Fruit fly (Drosophila melanogaster) whole organism, embryonic: ENCODE data around the gene CG5516.

Experiments
- Aef1 ChIP-seq: fragments of 200-800 bp; sonication (Bioruptor generic); IDR thresholded peaks from 3 replicates; pipeline ENCODE4 v1.3.6; 2022; ENCODE audit warnings: missing biosample characterization, missing genetic modification characterization
- CG11696 ChIP-seq: fragments of 200-800 bp; sonication (Bioruptor generic); IDR thresholded peaks from 2 replicates; pipeline ENCODE4 v1.3.6; 2022; ENCODE audit warnings: missing biosample characterization, missing genetic modification characterization
- CG12155 ChIP-seq: fragments of 200-800 bp; sonication (Bioruptor generic); optimal IDR thresholded peaks from 3 replicates; lab custom pipeline; 2016; ENCODE audit warnings: missing biosample characterization, missing genetic modification characterization
- CG13123 ChIP-seq: fragments of 200-800 bp; sonication (Bioruptor generic); optimal IDR thresholded peaks from 2 replicates; lab custom pipeline; 2016; ENCODE audit warnings: missing biosample characterization, missing genetic modification characterization
- CG13624 ChIP-seq: fragments of 200-800 bp; sonication (Bioruptor generic); optimal IDR thresholded peaks from 2 replicates; lab custom pipeline; 2016; ENCODE audit warnings: missing biosample characterization, missing genetic modification characterization
- CG15514 ChIP-seq: fragments of 200-800 bp; sonication (Bioruptor generic); optimal IDR thresholded peaks from 3 replicates; lab custom pipeline; 2017; ENCODE audit warnings: missing biosample characterization, missing genetic modification characterization, mild to moderate bottlenecking, moderate library complexity, missing genetic modification reagents
- CG2120 ChIP-seq: fragments of 200-800 bp; sonication (Bioruptor generic); optimal IDR thresholded peaks from 3 replicates; lab custom pipeline; 2016; ENCODE audit warnings: missing biosample characterization, missing genetic modification characterization
- CG30431 ChIP-seq: fragments of 200-800 bp; sonication (Bioruptor generic); optimal IDR thresholded peaks from 2 replicates; lab custom pipeline; 2017; ENCODE audit warnings: missing biosample characterization, missing genetic modification characterization
- CG32767 ChIP-seq: fragments of 200-800 bp; sonication (Bioruptor generic); IDR thresholded peaks from 2 replicates; pipeline ENCODE4 v1.3.6; 2022; ENCODE audit warnings: missing biosample characterization, missing genetic modification characterization
- CG33557 ChIP-seq: fragments of 200-800 bp; sonication (Bioruptor generic); optimal IDR thresholded peaks from 2 replicates; lab custom pipeline; 2019; ENCODE audit warnings: missing biosample characterization, mild to moderate bottlenecking, missing genetic modification characterization, moderate library complexity
- CG34376 ChIP-seq: fragments of 200-800 bp; sonication (Bioruptor generic); optimal IDR thresholded peaks from 2 replicates; lab custom pipeline; 2018; ENCODE audit warnings: missing biosample characterization, mild to moderate bottlenecking, missing genetic modification characterization
- CG3847 ChIP-seq: fragments of 200-800 bp; sonication (Bioruptor generic); IDR thresholded peaks from 2 replicates; pipeline ENCODE4 v1.3.6; 2022; ENCODE audit warnings: missing biosample characterization, missing genetic modification characterization
- CG5180 ChIP-seq: fragments of 200-800 bp; sonication (Bioruptor generic); optimal IDR thresholded peaks from 3 replicates; lab custom pipeline; 2017; ENCODE audit warnings: missing biosample characterization, missing genetic modification characterization, mild to moderate bottlenecking, moderate library complexity, missing genetic modification reagents
- CG5245 ChIP-seq: fragments of 200-800 bp; sonication (Bioruptor generic); optimal IDR thresholded peaks from 3 replicates; lab custom pipeline; 2016; ENCODE audit warnings: missing biosample characterization, missing genetic modification characterization
- CG8089 ChIP-seq: fragments of 200-800 bp; sonication (Bioruptor generic); optimal IDR thresholded peaks from 3 replicates; lab custom pipeline; 2016; ENCODE audit warnings: missing biosample characterization, missing genetic modification characterization
- CG8944 ChIP-seq: fragments of 200-800 bp; sonication (Bioruptor generic); optimal IDR thresholded peaks from 3 replicates; lab custom pipeline; 2016; ENCODE audit warnings: missing biosample characterization, missing genetic modification characterization
- CG9437 ChIP-seq: fragments of 200-800 bp; sonication (Bioruptor generic); optimal IDR thresholded peaks from 2 replicates; lab custom pipeline; 2018; ENCODE audit warnings: missing biosample characterization, mild to moderate bottlenecking, missing genetic modification characterization
- CG9817 ChIP-seq: fragments of 200-800 bp; sonication (Bioruptor generic); optimal IDR thresholded peaks from 2 replicates; lab custom pipeline; 2018; ENCODE audit warnings: missing biosample characterization, mild to moderate bottlenecking, missing genetic modification characterization, moderate library complexity
- Dll ChIP-seq: fragments of 200-800 bp; sonication (Bioruptor generic); IDR thresholded peaks from 4 replicates; pipeline ENCODE4 v1.3.6; 2022; ENCODE audit warnings: missing biosample characterization, missing genetic modification characterization; ENCODE audit not compliant: partially characterized antibody
- Fer1 ChIP-seq: fragments of 200-800 bp; sonication (Bioruptor generic); optimal IDR thresholded peaks from 2 replicates; lab custom pipeline; 2017; ENCODE audit warnings: missing biosample characterization, mild to moderate bottlenecking, missing genetic modification characterization
- Hmr ChIP-seq: fragments of 200-800 bp; sonication (Bioruptor generic); optimal IDR thresholded peaks from 3 replicates; lab custom pipeline; 2017; ENCODE audit warnings: mild to moderate bottlenecking, missing biosample characterization, missing genetic modification reagents, missing genetic modification characterization
- Hr51 ChIP-seq, 2 experiments: fragments of 200-800 bp; sonication (Bioruptor generic); optimal IDR thresholded peaks; 2 replicates in 1 of 2; 3 replicates in 1 of 2; lab custom pipeline; 2016 to 2018; ENCODE audit warnings: missing biosample characterization in 2 of 2, missing genetic modification characterization in 2 of 2, mild to moderate bottlenecking in 1 of 2, moderate library complexity in 1 of 2
- Max ChIP-seq: fragments of 200-800 bp; sonication (Bioruptor generic); optimal IDR thresholded peaks from 2 replicates; lab custom pipeline; 2016; ENCODE audit warnings: missing biosample characterization, mild to moderate bottlenecking, missing genetic modification characterization
- Poxn ChIP-seq: fragments of 200-800 bp; sonication (Bioruptor generic); IDR thresholded peaks from 2 replicates; pipeline ENCODE4 v1.3.6; 2022; ENCODE audit warnings: missing biosample characterization, missing genetic modification characterization
- Ssrp ChIP-seq: fragments of 200-800 bp; sonication (Bioruptor generic); optimal IDR thresholded peaks from 2 replicates; lab custom pipeline; 2018; ENCODE audit warnings: missing biosample characterization, mild to moderate bottlenecking, missing genetic modification characterization, moderate library complexity
- Taf1 ChIP-seq: fragments of 200-800 bp; sonication (Bioruptor generic); IDR thresholded peaks from 2 replicates; pipeline ENCODE4 v1.3.6; 2022; ENCODE audit warnings: missing biosample characterization, missing genetic modification characterization
- az2 ChIP-seq: fragments of 200-800 bp; sonication (Bioruptor generic); optimal IDR thresholded peaks from 3 replicates; lab custom pipeline; 2016; ENCODE audit warnings: missing biosample characterization, missing genetic modification characterization
- bcd ChIP-seq: fragments of 200-800 bp; sonication (Bioruptor generic); optimal IDR thresholded peaks from 2 replicates; lab custom pipeline; 2017; ENCODE audit warnings: missing biosample characterization, mild to moderate bottlenecking, missing genetic modification characterization
- cg ChIP-seq: fragments of 200-800 bp; sonication (Bioruptor generic); optimal IDR thresholded peaks from 3 replicates; lab custom pipeline; 2019; ENCODE audit warnings: missing biosample characterization, mild to moderate bottlenecking, missing genetic modification characterization, moderate library complexity
- crol ChIP-seq: fragments of 200-800 bp; sonication (Bioruptor generic); IDR thresholded peaks from 2 replicates; pipeline ENCODE4 v1.3.6; 2022; ENCODE audit warnings: missing biosample characterization, missing genetic modification characterization
- dimm ChIP-seq: fragments of 200-800 bp; sonication (Bioruptor generic); IDR thresholded peaks from 2 replicates; pipeline ENCODE4 v1.3.6; 2022; ENCODE audit warnings: missing biosample characterization, missing genetic modification characterization
- disco-r ChIP-seq: fragments of 200-800 bp; sonication (Bioruptor generic); optimal IDR thresholded peaks from 2 replicates; lab custom pipeline; 2016; ENCODE audit warnings: missing biosample characterization, missing genetic modification characterization
- dm ChIP-seq: fragments of 200-800 bp; sonication (Bioruptor generic); optimal IDR thresholded peaks from 3 replicates; lab custom pipeline; 2016; ENCODE audit warnings: missing biosample characterization, missing genetic modification characterization
- dmrt11E ChIP-seq: fragments of 200-800 bp; sonication (Bioruptor generic); optimal IDR thresholded peaks from 3 replicates; lab custom pipeline; 2018; ENCODE audit warnings: missing biosample characterization, mild to moderate bottlenecking, missing genetic modification characterization, moderate library complexity
- esg ChIP-seq: fragments of 200-800 bp; sonication (Bioruptor generic); conservative IDR thresholded peaks from 2 replicates; pipeline ENCODE4 v1.3.6; 2022; ENCODE audit warnings: missing biosample characterization, missing genetic modification characterization
- grn ChIP-seq: fragments of 200-800 bp; sonication (Bioruptor generic); optimal IDR thresholded peaks from 3 replicates; lab custom pipeline; 2017; ENCODE audit warnings: missing biosample characterization, missing genetic modification characterization
- jumu ChIP-seq: fragments of 200-800 bp; sonication (Bioruptor generic); optimal IDR thresholded peaks from 3 replicates; lab custom pipeline; 2016; ENCODE audit warnings: missing biosample characterization, missing genetic modification characterization
- nerfin-1 ChIP-seq: fragments of 200-800 bp; sonication (Bioruptor generic); optimal IDR thresholded peaks from 3 replicates; lab custom pipeline; 2019; ENCODE audit warnings: missing biosample characterization, mild to moderate bottlenecking, missing genetic modification characterization, moderate library complexity
- nmo ChIP-seq: fragments of 200-800 bp; sonication (Bioruptor generic); optimal IDR thresholded peaks from 2 replicates; lab custom pipeline; 2018; ENCODE audit warnings: missing biosample characterization, mild to moderate bottlenecking, missing genetic modification characterization, moderate library complexity
- nom ChIP-seq: fragments of 200-800 bp; sonication (Bioruptor generic); optimal IDR thresholded peaks from 2 replicates; lab custom pipeline; 2017; ENCODE audit warnings: missing biosample characterization, missing genetic modification characterization, mild to moderate bottlenecking, moderate library complexity, missing genetic modification reagents
- p53 ChIP-seq: fragments of 200-800 bp; sonication (Bioruptor generic); optimal IDR thresholded peaks from 2 replicates; lab custom pipeline; 2016; ENCODE audit warnings: missing biosample characterization, missing genetic modification characterization
- pnt ChIP-seq: fragments of 200-800 bp; sonication (Bioruptor generic); optimal IDR thresholded peaks from 3 replicates; lab custom pipeline; 2016; ENCODE audit warnings: missing biosample characterization, missing genetic modification characterization
- pzg ChIP-seq: fragments of 200-800 bp; sonication (Bioruptor generic); optimal IDR thresholded peaks from 3 replicates; lab custom pipeline; 2018; ENCODE audit warnings: missing biosample characterization, mild to moderate bottlenecking, missing genetic modification characterization, moderate library complexity
- sd ChIP-seq: fragments of 200-800 bp; sonication (Bioruptor generic); optimal IDR thresholded peaks from 3 replicates; lab custom pipeline; 2018; ENCODE audit warnings: missing biosample characterization, mild to moderate bottlenecking, missing genetic modification characterization, moderate library complexity
- sim ChIP-seq: fragments of 200-800 bp; sonication (Bioruptor generic); IDR thresholded peaks from 2 replicates; pipeline ENCODE4 v1.3.6; 2022; ENCODE audit warnings: missing biosample characterization, missing genetic modification characterization
- slp2 ChIP-seq: fragments of 200-800 bp; sonication (Bioruptor generic); optimal IDR thresholded peaks from 2 replicates; lab custom pipeline; 2016; ENCODE audit warnings: missing biosample characterization, missing genetic modification characterization
- sna ChIP-seq: fragments of 200-800 bp; sonication (Bioruptor generic); IDR thresholded peaks from 2 replicates; pipeline ENCODE4 v1.3.6; 2022; ENCODE audit warnings: missing biosample characterization, missing genetic modification characterization; ENCODE audit not compliant: partially characterized antibody
- sug ChIP-seq: fragments of 200-800 bp; optimal IDR thresholded peaks from 2 replicates; lab custom pipeline; 2019; ENCODE audit warnings: missing biosample characterization, mild to moderate bottlenecking, missing genetic modification characterization, moderate library complexity
- tin ChIP-seq: fragments of 200-800 bp; sonication (Bioruptor generic); optimal IDR thresholded peaks from 3 replicates; lab custom pipeline; 2016; ENCODE audit warnings: missing biosample characterization, missing genetic modification characterization
- zen ChIP-seq: fragments of 200-800 bp; sonication (Bioruptor generic); optimal IDR thresholded peaks from 3 replicates; lab custom pipeline; 2018; ENCODE audit warnings: missing biosample characterization, mild to moderate bottlenecking, missing genetic modification characterization, moderate library complexity

The CG5516 gene

DNA sequence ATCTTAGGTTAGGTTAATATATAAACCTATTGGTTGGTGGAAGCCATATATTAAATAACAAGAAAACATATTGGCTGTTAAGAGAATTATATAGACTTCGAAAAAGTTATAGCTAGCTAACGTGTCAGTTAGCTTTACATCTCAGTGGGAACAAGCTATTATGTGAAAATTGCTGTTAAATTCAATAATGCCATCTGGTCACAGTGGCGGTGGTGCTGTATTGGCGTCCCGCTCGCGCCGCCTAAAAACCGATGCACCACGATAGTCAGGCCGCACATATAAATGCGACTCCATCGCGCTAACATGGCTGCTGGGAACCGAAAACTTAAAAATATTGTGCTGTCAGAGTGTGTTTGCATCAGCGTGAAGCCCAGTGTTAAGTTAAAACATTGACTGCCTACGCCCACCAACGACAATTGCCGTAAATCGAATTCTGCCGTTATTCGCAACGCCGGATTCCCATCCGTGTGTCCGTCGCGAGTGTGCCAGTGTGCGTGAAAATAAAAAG, 9.3 kb downstream of the CG5516 start, which contains the start of gene Hel89B (continued):
- TF ChIP-seq Ssrp (tag; lab: Kevin White, UChicago) (peak; percentile 63), CG33557 (GFP tag; lab: Kevin White, UChicago) (peak; percentile 5), CG5180 (GFP tag; lab: Kevin White, UChicago) (no peak), az2 (GFP tag; lab: Kevin White, UChicago) (peak; percentile 71), cg (GFP tag; lab: Kevin White, UChicago) (no peak), esg (no peak), tin (GFP tag; lab: Kevin White, UChicago) (peak; percentile 63), Poxn (no peak), jumu (GFP tag; lab: Kevin White, UChicago) (peak; percentile 76), CG9817 (peak; percentile 89), nmo (GFP tag; lab: Kevin White, UChicago) (peak; percentile 90), CG8944 (GFP tag; lab: Kevin White, UChicago) (peak; percentile 76), CG32767 (no peak), CG15514 (GFP tag; lab: Kevin White, UChicago) (peak; percentile 31), slp2 (GFP tag; lab: Kevin White, UChicago) (peak; percentile 38), dm (GFP tag; lab: Kevin White, UChicago) (peak; percentile 60), sug (tag; lab: Kevin White, UChicago) (peak; percentile 69), disco-r (GFP tag; lab: Kevin White, UChicago) (no peak), CG2120 (GFP tag; lab: Kevin White, UChicago) (peak; percentile 83), CG13123 (peak; percentile 41), CG30431 (GFP tag; lab: Kevin White, UChicago) (peak; percentile 23), sim (no peak), Taf1 (GFP tag; lab: Robert Waterston, UW) (no peak), Hmr (peak; percentile 64), Dll (GFP tag; lab: Robert Waterston, UW) (no peak), nerfin-1 (tag; lab: Kevin White, UChicago) (peak; percentile 32), Aef1 (GFP tag; lab: Robert Waterston, UW) (no peak), sna (no peak), dimm (no peak), nom (GFP tag; lab: Kevin White, UChicago) (no peak), CG5245 (GFP tag; lab: Kevin White, UChicago) (peak; percentile 38), sd (tag; lab: Kevin White, UChicago) (no peak), zen (tag; lab: Kevin White, UChicago) (peak; percentile 73), Fer1 (GFP tag; lab: Kevin White, UChicago) (peak; percentile 26), CG3847 (GFP tag; lab: Robert Waterston, UW) (no peak), CG34376 (GFP tag; lab: Kevin White, UChicago) (no peak), p53 (peak; percentile 26), Hr51 (GFP tag; optimal IDR thresholded peaks at IDR 0.05; lab: Kevin White, UChicago) (peak; percentile 22 to 52), CG11696 (no peak), dmrt11E (peak; percentile 70), CG9437 (GFP tag; lab: Kevin White, UChicago) (no peak), crol (no peak), pnt (GFP tag; lab: Kevin White, UChicago) (peak; percentile 57), CG8089 (GFP tag; lab: Kevin White, UChicago) (peak; percentile 34), bcd (GFP tag; lab: Kevin White, UChicago) (peak; percentile 66), CG12155 (peak; percentile 67), pzg (GFP tag; lab: Kevin White, UChicago) (peak; percentile 89), Max (GFP tag; lab: Kevin White, UChicago) (peak; percentile 53), grn (GFP tag; lab: Kevin White, UChicago) (no peak), CG13624 (peak; percentile 47)
